Fruit fly (Drosophila melanogaster): ENCODE measurements around the gene CG13045.

The CG13045 gene

DNA sequence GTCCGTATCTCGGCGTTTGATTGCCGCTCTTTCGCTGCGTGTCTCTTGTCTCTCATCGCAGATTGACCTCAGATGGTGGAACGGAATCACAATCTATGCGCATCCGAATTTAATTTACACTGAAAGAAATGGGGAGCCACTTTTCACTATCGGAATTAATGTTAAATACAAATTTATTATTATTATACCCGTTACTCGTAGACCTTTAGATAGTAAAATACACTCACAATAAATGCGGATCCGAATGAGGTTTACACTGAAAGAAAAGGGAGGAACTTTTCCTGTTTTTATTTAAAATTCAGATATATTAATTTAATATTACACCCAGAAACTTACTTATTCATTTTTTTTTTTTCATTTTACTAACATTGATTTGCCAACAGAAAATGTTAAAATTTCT is 1.7 kb downstream of the CG13045 start (continued):
- TF ChIP-seq bbx (GFP tag; IDR thresholded peaks at IDR 0.05; ENCODE audit: partially characterized antibody) (no peak), D19A (tag; optimal IDR thresholded peaks at IDR 0.05) (no peak), bsh (GFP tag; optimal IDR thresholded peaks at IDR 0.05) (no peak), Dek (tag; optimal IDR thresholded peaks at IDR 0.05) (no peak), CG8944 (GFP tag; optimal IDR thresholded peaks at IDR 0.05) (no peak), CG12659 (GFP tag; optimal IDR thresholded peaks at IDR 0.05) (peak; percentile 19), Rx (GFP tag; IDR thresholded peaks at IDR 0.05) (no peak), Ravus (GFP tag; IDR thresholded peaks at IDR 0.05) (no peak), Aef1 (GFP tag; IDR thresholded peaks at IDR 0.05) (0 out of 3 replicates have a peak, but pooled peaks have one; percentile 16), toy (GFP tag; IDR thresholded peaks at IDR 0.05) (no peak), CG14667 (GFP tag; IDR thresholded peaks at IDR 0.05) (no peak), CG10959 (GFP tag; IDR thresholded peaks at IDR 0.05) (no peak), Opbp (GFP tag; IDR thresholded peaks at IDR 0.05; ENCODE audit: partially characterized antibody) (no peak), CG13624 (GFP tag; optimal IDR thresholded peaks at IDR 0.05) (no peak), zen (tag; optimal IDR thresholded peaks at IDR 0.05) (no peak), CG14710 (tag; optimal IDR thresholded peaks at IDR 0.05) (no peak), Lhr (GFP tag; optimal IDR thresholded peaks at IDR 0.05) (no peak), Hr51 (GFP tag; optimal IDR thresholded peaks at IDR 0.05) (peak in 1 of 2 experiments; percentile 69), CG17361 (GFP tag; IDR thresholded peaks at IDR 0.05) (no peak), CG11504 (tag; optimal IDR thresholded peaks at IDR 0.05) (no peak), bcd (GFP tag; optimal IDR thresholded peaks at IDR 0.05) (no peak), lab (GFP tag; optimal IDR thresholded peaks at IDR 0.05) (peak; percentile 19), lilli (GFP tag; optimal IDR thresholded peaks at IDR 0.05) (no peak), CG11085 (GFP tag; IDR thresholded peaks at IDR 0.05) (no peak), CG2116 (GFP tag; optimal IDR thresholded peaks at IDR 0.05) (no peak), CG31441 (GFP tag; IDR thresholded peaks at IDR 0.05) (no peak), ci (GFP tag; IDR thresholded peaks at IDR 0.05) (no peak), gcm2 (GFP tag; optimal IDR thresholded peaks at IDR 0.05) (no peak), tna (GFP tag; IDR thresholded peaks at IDR 0.05; ENCODE audit: partially characterized antibody) (no peak), her (GFP tag; optimal IDR thresholded peaks at IDR 0.05) (no peak), tgo (GFP tag; IDR thresholded peaks at IDR 0.05) (peak; percentile 43; the same call in 1 of the 3 replicates), CG11560 (tag; IDR thresholded peaks at IDR 0.05) (no peak), CG12769 (tag; optimal IDR thresholded peaks at IDR 0.05) (no peak), NC2α (GFP tag; optimal IDR thresholded peaks at IDR 0.05) (no peak), dmrt11E (tag; optimal IDR thresholded peaks at IDR 0.05) (no peak), CG6683 (GFP tag; optimal IDR thresholded peaks at IDR 0.05) (no peak), Myb (GFP tag; optimal IDR thresholded peaks at IDR 0.05) (no peak), prd (optimal IDR thresholded peaks at IDR 0.05) (no peak), prd (GFP tag; IDR thresholded peaks at IDR 0.05) (peak; percentile 38; the same call in 1 of the 3 replicates), CG17802 (tag; optimal IDR thresholded peaks at IDR 0.05) (no peak), CG1792 (GFP tag; optimal IDR thresholded peaks at IDR 0.05) (no peak), gcm (GFP tag; optimal IDR thresholded peaks at IDR 0.05) (no peak), nau (GFP tag; optimal IDR thresholded peaks at IDR 0.05) (no peak), exex (tag; optimal IDR thresholded peaks at IDR 0.05) (no peak), Dad (GFP tag; optimal IDR thresholded peaks at IDR 0.05) (no peak), wdn (GFP tag; IDR thresholded peaks at IDR 0.05) (no peak), ara (GFP tag; IDR thresholded peaks at IDR 0.05) (no peak), Xrp1 (GFP tag; IDR thresholded peaks at IDR 0.05) (no peak), eve (GFP tag; optimal IDR thresholded peaks at IDR 0.05) (no peak), CG7357 (GFP tag; IDR thresholded peaks at IDR 0.05) (0 out of 3 replicates have a peak, but pooled peaks have one; percentile 21), cg (GFP tag; optimal IDR thresholded peaks at IDR 0.05) (no peak), CG6175 (GFP tag; IDR thresholded peaks at IDR 0.05) (no peak)

All from whole organism, embryonic.